Worm (Caenorhabditis elegans): ENCODE data around the gene nhr-8.

DNA sequence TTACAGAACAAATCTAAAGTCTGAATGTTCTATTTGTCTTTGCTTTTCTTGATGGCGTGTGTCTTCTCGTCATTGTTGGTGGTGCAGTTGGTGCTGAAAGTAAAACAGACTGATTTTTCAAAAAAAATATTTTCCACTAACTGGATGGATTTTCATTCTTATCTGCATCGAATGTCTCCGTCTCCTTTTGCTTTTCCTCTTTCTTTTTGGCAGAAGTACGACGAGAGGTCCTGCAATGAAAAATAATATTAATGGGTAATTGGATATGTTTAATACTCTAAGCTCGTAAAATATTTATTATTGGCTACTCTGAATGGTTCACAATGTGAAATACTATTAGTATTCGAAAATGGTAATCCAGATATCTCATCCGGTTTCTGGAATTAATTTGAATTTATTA is 49.3 kb downstream of the nhr-8 start, which contains the start of gene del-7:
- TF ChIP-seq him-1 (tag; optimal IDR thresholded peaks at IDR 0.05) (no peak), W03F9.2 (tag; optimal IDR thresholded peaks at IDR 0.05) (no peak)
